Fruit fly (Drosophila melanogaster) whole organism, pupa: Measurements from ENCODE around the gene ND-75.

ENCODE experiments used
- CG10348 ChIP-seq: fragments of 200-800 bp; sonication (Bioruptor generic); IDR thresholded peaks from 2 replicates; pipeline ENCODE4 v1.3.6; 2022; ENCODE audit warnings: missing biosample characterization, missing genetic modification characterization
- CG12605 ChIP-seq: fragments of 200-800 bp; sonication (Bioruptor generic); IDR thresholded peaks from 2 replicates; pipeline ENCODE4 v1.3.6; 2022; ENCODE audit warnings: missing biosample characterization, missing genetic modification characterization
- CG13204 ChIP-seq: fragments of 200-800 bp; sonication (Bioruptor generic); optimal IDR thresholded peaks from 2 replicates; lab custom pipeline; 2018; ENCODE audit warnings: missing biosample characterization, mild to moderate bottlenecking, missing genetic modification characterization, moderate library complexity
- CG14655 ChIP-seq: fragments of 200-800 bp; sonication (Bioruptor generic); optimal IDR thresholded peaks from 3 replicates; lab custom pipeline; 2017; ENCODE audit warnings: mild to moderate bottlenecking, missing biosample characterization, missing genetic modification reagents, missing genetic modification characterization
- CG15710 ChIP-seq: fragments of 200-800 bp; sonication (Bioruptor generic); optimal IDR thresholded peaks from 2 replicates; lab custom pipeline; 2018; ENCODE audit warnings: missing biosample characterization, mild to moderate bottlenecking, missing genetic modification characterization, moderate library complexity
- CG17806 ChIP-seq: fragments of 200-800 bp; sonication (Bioruptor generic); optimal IDR thresholded peaks from 2 replicates; lab custom pipeline; 2018; ENCODE audit warnings: missing biosample characterization, mild to moderate bottlenecking, missing genetic modification characterization, moderate library complexity
- CG32121 ChIP-seq: fragments of 200-800 bp; sonication (Bioruptor generic); IDR thresholded peaks from 2 replicates; pipeline ENCODE4 v1.3.6; 2022; ENCODE audit warnings: missing biosample characterization, missing genetic modification characterization
- CG34367 ChIP-seq: fragments of 200-800 bp; sonication (Bioruptor generic); optimal IDR thresholded peaks from 2 replicates; lab custom pipeline; 2018; ENCODE audit warnings: missing biosample characterization, mild to moderate bottlenecking, missing genetic modification characterization
- CG4496 ChIP-seq: fragments of 200-800 bp; sonication (Bioruptor generic); IDR thresholded peaks from 3 replicates; pipeline ENCODE4 v1.3.6; 2022; ENCODE audit warnings: missing biosample characterization, missing genetic modification characterization
- CG8159 ChIP-seq: fragments of 200-800 bp; sonication (Bioruptor generic); optimal IDR thresholded peaks from 3 replicates; lab custom pipeline; 2018; ENCODE audit warnings: missing biosample characterization, mild to moderate bottlenecking, missing genetic modification characterization, moderate library complexity
- CG8301 ChIP-seq: fragments of 200-800 bp; sonication (Bioruptor generic); optimal IDR thresholded peaks from 2 replicates; lab custom pipeline; 2018; ENCODE audit warnings: missing biosample characterization, mild to moderate bottlenecking, missing genetic modification characterization
- CG9948 ChIP-seq: fragments of 200-800 bp; sonication (Bioruptor generic); optimal IDR thresholded peaks from 2 replicates; lab custom pipeline; 2018; ENCODE audit warnings: missing biosample characterization, mild to moderate bottlenecking, missing genetic modification characterization, moderate library complexity
- D1 ChIP-seq: fragments of 200-800 bp; sonication (Bioruptor generic); optimal IDR thresholded peaks from 2 replicates; lab custom pipeline; 2018; ENCODE audit warnings: missing biosample characterization, mild to moderate bottlenecking, missing genetic modification characterization, moderate library complexity
- EcR ChIP-seq: fragments of 200-800 bp; sonication (Bioruptor generic); optimal IDR thresholded peaks from 3 replicates; lab custom pipeline; 2019; ENCODE audit warnings: missing biosample characterization, missing genetic modification characterization, mild to moderate bottlenecking, moderate library complexity, missing genetic modification reagents
- Ets98B ChIP-seq: fragments of 200-800 bp; sonication (Bioruptor generic); IDR thresholded peaks from 2 replicates; pipeline ENCODE4 v1.3.6; 2022; ENCODE audit warnings: missing biosample characterization, missing genetic modification characterization
- Pif1A ChIP-seq: fragments of 200-800 bp; sonication (Bioruptor generic); optimal IDR thresholded peaks from 3 replicates; lab custom pipeline; 2016; ENCODE audit warnings: missing biosample characterization, missing genetic modification characterization
- Pif1B ChIP-seq: fragments of 200-800 bp; sonication (Bioruptor generic); optimal IDR thresholded peaks from 3 replicates; lab custom pipeline; 2016; ENCODE audit warnings: missing biosample characterization, missing genetic modification characterization
- Snoo ChIP-seq: fragments of 200-800 bp; sonication (Bioruptor generic); optimal IDR thresholded peaks from 3 replicates; lab custom pipeline; 2017; ENCODE audit warnings: missing biosample characterization, mild to moderate bottlenecking, missing genetic modification characterization, inconsistent platforms
- fd96Ca ChIP-seq: fragments of 200-800 bp; sonication (Bioruptor generic); IDR thresholded peaks from 3 replicates; pipeline ENCODE4 v1.3.6; 2022; ENCODE audit warnings: missing biosample characterization, missing genetic modification characterization
- gl ChIP-seq: fragments of 200-800 bp; sonication (Bioruptor generic); optimal IDR thresholded peaks from 2 replicates; lab custom pipeline; 2018; ENCODE audit warnings: missing biosample characterization, mild to moderate bottlenecking, missing genetic modification characterization
- rn ChIP-seq: fragments of 200-800 bp; sonication (Bioruptor generic); IDR thresholded peaks from 2 replicates; pipeline ENCODE4 v1.3.6; 2022; ENCODE audit warnings: missing biosample characterization, missing genetic modification characterization

ND-75 gene

DNA sequence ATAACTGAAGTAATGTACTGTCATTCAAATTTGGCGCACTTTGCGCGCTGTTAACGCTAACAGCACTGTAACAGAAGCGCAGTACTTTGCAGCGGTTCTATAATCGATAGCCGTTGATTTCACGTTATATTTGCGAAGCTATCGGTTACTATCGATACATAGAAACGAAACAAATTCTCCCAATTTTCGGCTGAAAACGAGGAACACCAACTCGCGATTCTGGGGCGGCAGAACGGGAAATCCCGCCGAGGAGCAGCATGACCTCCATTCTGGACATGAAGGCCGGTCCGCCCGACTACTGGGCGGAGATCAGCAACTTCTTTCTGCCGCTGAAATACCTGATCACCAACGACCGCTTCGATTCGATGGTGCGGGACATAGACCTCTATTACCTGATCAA is 21.8 kb upstream of the ND-75 start, which contains the start of gene CG1636:
Gene CG1636, plus strand, starts transcription at position 122 of the 400 bp plus-strand sequence.
- TF ChIP-seq CG12605 (GFP tag; lab: Robert Waterston, UW) (0 out of 2 replicates have a peak, but pooled peaks have one; percentile 8), CG8301 (no peak)

DNA sequence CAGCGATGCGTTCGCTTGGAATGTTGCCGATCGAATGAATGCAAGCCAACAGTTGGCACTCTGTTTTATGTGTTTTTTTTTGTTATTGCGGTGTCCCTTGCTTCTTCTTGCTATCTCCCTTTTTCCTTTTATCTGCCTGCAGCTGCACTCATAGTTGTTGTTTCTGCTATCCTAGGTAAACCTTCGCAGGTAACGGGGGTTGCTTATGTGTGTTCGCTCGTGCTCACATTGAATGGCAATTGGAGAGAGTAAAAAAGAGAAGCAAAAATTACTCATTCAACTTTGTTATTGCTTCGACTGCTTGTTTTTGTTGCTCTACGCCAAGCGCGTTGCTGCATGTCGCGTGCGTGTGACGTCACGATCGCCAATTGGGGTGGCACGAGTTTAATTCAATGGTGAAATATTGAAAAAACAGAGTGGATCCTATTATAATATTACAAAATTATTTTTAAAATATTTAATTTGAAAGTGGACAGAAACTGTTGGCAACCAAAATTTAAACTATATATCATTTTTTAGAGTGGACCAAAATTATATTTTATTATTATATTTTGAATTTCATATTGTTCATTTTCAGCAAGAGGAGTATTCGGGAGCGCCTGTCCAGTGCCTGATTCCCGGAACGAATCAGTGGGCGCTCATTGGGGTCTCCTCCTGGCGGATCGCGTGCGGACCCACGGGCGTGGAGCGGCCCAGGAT is 20.0 kb upstream of the ND-75 start, which contains the start of gene Corp:
Gene Corp, minus strand, starts transcription at position 47 of the 699 bp plus-strand sequence.
- TF ChIP-seq EcR (GFP tag; lab: Kevin White, UChicago), result peak; percentile 59
- peak; percentile 61 for TF ChIP-seq CG9948 (tag; lab: Kevin White, UChicago)
- TF ChIP-seq CG4496 (GFP tag; lab: Robert Waterston, UW), result peak; percentile 79; the same call in 2 of the 3 replicates
- TF ChIP-seq Pif1A, result peak; percentile 66
- TF ChIP-seq Pif1B, result peak; percentile 70
- peak; percentile 52 for TF ChIP-seq CG34367 (tag; lab: Kevin White, UChicago)
- TF ChIP-seq D1, result peak; percentile 42
- TF ChIP-seq CG17806 (tag; lab: Kevin White, UChicago), result peak; percentile 61
- peak; percentile 71 for TF ChIP-seq Ets98B (GFP tag; lab: Robert Waterston, UW)
- no peak for TF ChIP-seq rn (GFP tag; lab: Robert Waterston, UW)
- TF ChIP-seq CG12605 (GFP tag; lab: Robert Waterston, UW), result peak; percentile 39; the same call in 1 of the 2 replicates
- TF ChIP-seq fd96Ca, result peak; percentile 77
- TF ChIP-seq CG13204, result no peak
- peak; percentile 99 for TF ChIP-seq CG8159 (tag; lab: Kevin White, UChicago)
- TF ChIP-seq CG32121 (GFP tag; lab: Robert Waterston, UW), result peak; percentile 70
- peak; percentile 58 for TF ChIP-seq CG15710 (tag; lab: Kevin White, UChicago)
- no peak for TF ChIP-seq CG10348 (GFP tag; lab: Robert Waterston, UW)
- TF ChIP-seq CG14655, result peak; percentile 64
- TF ChIP-seq gl, result peak; percentile 12
- TF ChIP-seq CG8301, result peak; percentile 50
- TF ChIP-seq Snoo (tag; lab: Kevin White, UChicago), result no peak

- TF ChIP-seq CG8159 (tag; lab: Kevin White, UChicago) (no peak), Snoo (tag; lab: Kevin White, UChicago) (no peak), Pif1B (no peak), CG17806 (tag; lab: Kevin White, UChicago) (no peak), CG10348 (GFP tag; lab: Robert Waterston, UW) (no peak), Pif1A (no peak), CG15710 (tag; lab: Kevin White, UChicago) (no peak)
Observed at dm6 chrX:8265261-8265660, 13.8 kb upstream of the ND-75 start.

dm6 chrX:8263236-8263635 is 11.7 kb upstream of the ND-75 start:
- TF ChIP-seq rn (GFP tag; lab: Robert Waterston, UW), result no peak
- TF ChIP-seq CG14655, result no peak
- TF ChIP-seq CG4496 (GFP tag; lab: Robert Waterston, UW), result no peak
- no peak for TF ChIP-seq CG17806 (tag; lab: Kevin White, UChicago)
- no peak for TF ChIP-seq CG10348 (GFP tag; lab: Robert Waterston, UW)
- no peak for TF ChIP-seq gl
- no peak for TF ChIP-seq CG8159 (tag; lab: Kevin White, UChicago)
- no peak for TF ChIP-seq CG15710 (tag; lab: Kevin White, UChicago)
- no peak for TF ChIP-seq CG12605 (GFP tag; lab: Robert Waterston, UW)
- no peak for TF ChIP-seq Pif1B
- no peak for TF ChIP-seq EcR (GFP tag; lab: Kevin White, UChicago)
- no peak for TF ChIP-seq fd96Ca
- no peak for TF ChIP-seq CG9948 (tag; lab: Kevin White, UChicago)

DNA sequence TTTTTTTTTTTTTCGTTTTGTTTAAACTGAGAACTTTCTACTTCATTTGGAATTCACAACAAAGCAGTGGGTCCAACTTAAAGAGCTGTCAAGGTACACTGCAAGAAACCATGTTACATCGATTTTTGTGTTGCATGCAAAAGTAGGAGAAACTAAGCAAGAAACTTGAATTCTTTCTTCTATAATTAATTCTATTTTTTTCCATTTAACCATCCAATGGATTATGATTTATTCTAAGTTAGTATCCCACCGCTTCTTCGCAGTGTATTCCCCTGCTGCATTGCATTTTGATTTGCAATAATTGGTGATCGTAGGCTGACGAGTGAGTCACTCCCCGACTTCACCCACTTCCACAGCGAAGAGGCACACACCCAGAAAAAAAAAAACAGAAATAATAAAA is 8.4 kb upstream of the ND-75 start:
- TF ChIP-seq CG4496 (GFP tag; lab: Robert Waterston, UW) (peak; percentile 67; the same call in 2 of the 3 replicates), D1 (no peak), fd96Ca (peak; percentile 55; the same call in 1 of the 3 replicates), CG34367 (tag; lab: Kevin White, UChicago) (peak; percentile 5), CG14655 (peak; percentile 56), CG9948 (tag; lab: Kevin White, UChicago) (peak; percentile 39), CG8301 (peak; percentile 46), Ets98B (GFP tag; lab: Robert Waterston, UW) (peak; percentile 44), Pif1B (no peak), CG15710 (tag; lab: Kevin White, UChicago) (peak; percentile 39), CG12605 (GFP tag; lab: Robert Waterston, UW) (0 out of 2 replicates have a peak, but pooled peaks have one; percentile 23), CG13204 (no peak), gl (no peak), Pif1A (peak; percentile 28), CG8159 (tag; lab: Kevin White, UChicago) (peak; percentile 38), CG32121 (GFP tag; lab: Robert Waterston, UW) (peak; percentile 44; the same call in 1 of the 2 replicates), CG10348 (GFP tag; lab: Robert Waterston, UW) (no peak), CG17806 (tag; lab: Kevin White, UChicago) (peak; percentile 40), EcR (GFP tag; lab: Kevin White, UChicago) (no peak), Snoo (tag; lab: Kevin White, UChicago) (no peak)

- TF ChIP-seq CG4496 (GFP tag; lab: Robert Waterston, UW), result no peak
- TF ChIP-seq gl, result no peak
- TF ChIP-seq Pif1B, result no peak
- TF ChIP-seq CG14655, result no peak
- no peak for TF ChIP-seq fd96Ca
- TF ChIP-seq D1, result no peak
- no peak for TF ChIP-seq Pif1A
- TF ChIP-seq rn (GFP tag; lab: Robert Waterston, UW), result no peak
- no peak; the same call in 1 of the 2 replicates for TF ChIP-seq CG32121 (GFP tag; lab: Robert Waterston, UW)
- TF ChIP-seq CG12605 (GFP tag; lab: Robert Waterston, UW), result no peak
- TF ChIP-seq CG15710 (tag; lab: Kevin White, UChicago), result no peak
- TF ChIP-seq EcR (GFP tag; lab: Kevin White, UChicago), result no peak
- no peak for TF ChIP-seq CG13204
- TF ChIP-seq Snoo (tag; lab: Kevin White, UChicago), result no peak
- TF ChIP-seq CG17806 (tag; lab: Kevin White, UChicago), result no peak
- TF ChIP-seq CG8301, result no peak
- no peak for TF ChIP-seq CG10348 (GFP tag; lab: Robert Waterston, UW)
- TF ChIP-seq CG9948 (tag; lab: Kevin White, UChicago), result no peak
- TF ChIP-seq, all 21 proteins: peak for 0
Observed at dm6 chrX:8258281-8258802, 6.9 kb upstream of the ND-75 start.
